Fruit fly (Drosophila melanogaster) whole organism, embryonic: Measurements from ENCODE around the gene baf.

ENCODE experiments used
- CG15073 ChIP-seq: fragments of 200-800 bp; sonication (Bioruptor generic); optimal IDR thresholded peaks from 2 replicates; lab custom pipeline; 2016; ENCODE audit warnings: missing biosample characterization, missing genetic modification characterization
- CG17568 ChIP-seq: fragments of 200-800 bp; sonication (Bioruptor generic); optimal IDR thresholded peaks from 2 replicates; lab custom pipeline; 2018; ENCODE audit warnings: missing biosample characterization, mild to moderate bottlenecking, missing genetic modification characterization, moderate library complexity
- CG8478 ChIP-seq: fragments of >200 bp; optimal IDR thresholded peaks from 2 replicates; lab custom pipeline; 2018
- CG9215 ChIP-seq: fragments of 200-800 bp; sonication (Bioruptor generic); IDR thresholded peaks from 2 replicates; pipeline ENCODE4 v1.3.6; 2022; ENCODE audit warnings: missing biosample characterization, missing genetic modification characterization
- E2f1 ChIP-seq: fragments of 200-800 bp; sonication (Bioruptor generic); IDR thresholded peaks from 2 replicates; pipeline ENCODE4 v1.3.6; 2022; ENCODE audit warnings: missing biosample characterization, missing genetic modification characterization
- Sox102F ChIP-seq: fragments of 200-800 bp; sonication (Bioruptor generic); optimal IDR thresholded peaks from 2 replicates; lab custom pipeline; 2018; ENCODE audit warnings: missing biosample characterization, mild to moderate bottlenecking, missing genetic modification characterization, moderate library complexity
- ac ChIP-seq: fragments of 200-800 bp; sonication (Bioruptor generic); optimal IDR thresholded peaks from 3 replicates; lab custom pipeline; 2017; ENCODE audit warnings: missing biosample characterization, mild to moderate bottlenecking, missing genetic modification characterization
- slp2 ChIP-seq: fragments of 200-800 bp; sonication (Bioruptor generic); optimal IDR thresholded peaks from 2 replicates; lab custom pipeline; 2016; ENCODE audit warnings: missing biosample characterization, missing genetic modification characterization
- tll ChIP-seq, 2 experiments: fragments of 200-800 bp in 1 of 2; fragments of >200 bp in 1 of 2; sonication (Bioruptor generic) in 1 of 2; optimal IDR thresholded peaks; 2 replicates each; lab custom pipeline; 2017 to 2019; ENCODE audit warnings: missing biosample characterization in 2 of 2, missing genetic modification characterization in 2 of 2, mild to moderate bottlenecking in 1 of 2, moderate library complexity in 1 of 2

DNA sequence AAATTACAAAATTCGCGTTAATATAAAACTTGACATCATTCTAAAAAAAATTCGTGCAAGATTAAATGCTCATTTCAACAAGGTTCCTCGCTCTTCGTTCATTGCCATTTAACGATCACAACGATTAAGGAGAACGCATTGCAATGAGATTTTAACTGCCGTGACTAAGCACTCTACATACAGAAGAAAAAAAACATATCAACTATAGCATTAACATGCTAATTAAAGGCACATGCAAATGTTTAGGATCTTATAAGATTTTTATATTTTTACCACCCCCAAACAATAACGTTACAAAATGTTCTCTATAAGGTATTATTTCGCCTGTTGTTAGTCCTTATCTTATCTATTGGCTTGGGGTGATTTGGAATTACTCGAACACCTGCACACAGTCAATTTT, 38.5 kb upstream of the baf start:
- TF ChIP-seq E2f1 (no peak), CG15073 (GFP tag; lab: Kevin White, UChicago) (no peak), CG8478 (lab: Kevin White, UChicago) (no peak), CG9215 (GFP tag; lab: Robert Waterston, UW) (no peak), slp2 (no peak), CG17568 (no peak), Sox102F (no peak), tll (GFP tag; optimal IDR thresholded peaks at IDR 0.05; lab: Kevin White, UChicago) (no peak), ac (GFP tag; lab: Kevin White, UChicago) (no peak)
